Worm (Caenorhabditis elegans): ENCODE data around the gene tbcb-1.

tbcb-1 gene

ce11 chrV:13627103-13627623 is 35.2 kb downstream of the tbcb-1 start, which contains the start of gene sde-2:
Gene sde-2 (plus strand): TSS chrV:13627573.
- TF ChIP-seq ces-1 (GFP tag; optimal IDR thresholded peaks at IDR 0.05), result peak; percentile 45
- TF ChIP-seq unc-62 (GFP tag; optimal IDR thresholded peaks at IDR 0.05 in 1 of 2), result peak in 1 of 2 experiments; percentile 53
- TF ChIP-seq unc-62 (tag; optimal IDR thresholded peaks at IDR 0.05), result no peak
- TF ChIP-seq mxl-2 (GFP tag; conservative IDR thresholded peaks at IDR 0.05), result no peak
- peak; percentile 57 for TF ChIP-seq hlh-30 (tag; optimal IDR thresholded peaks at IDR 0.05; ENCODE audit: insufficient read depth)

- no peak for TF ChIP-seq nhr-77 (tag; optimal IDR thresholded peaks at IDR 0.05)
- no peak for TF ChIP-seq unc-62 (GFP tag; optimal IDR thresholded peaks at IDR 0.05 in 1 of 2)
- no peak for TF ChIP-seq unc-62 (tag; optimal IDR thresholded peaks at IDR 0.05)
- no peak for TF ChIP-seq tra-1 (GFP tag; IDR thresholded peaks at IDR 0.05)
- TF ChIP-seq jun-1 (tag; optimal IDR thresholded peaks at IDR 0.05), result no peak
- no peak for TF ChIP-seq ama-1 (optimal IDR thresholded peaks at IDR 0.05)
- TF ChIP-seq mep-1 (tag; optimal IDR thresholded peaks at IDR 0.05), result no peak
- TF ChIP-seq spr-3 (GFP tag; optimal IDR thresholded peaks at IDR 0.05), result no peak
- TF ChIP-seq F10B5.3 (tag; optimal IDR thresholded peaks at IDR 0.05), result no peak
- no peak for TF ChIP-seq aly-2 (tag; optimal IDR thresholded peaks at IDR 0.05)
- no peak for TF ChIP-seq nhr-6 (tag; optimal IDR thresholded peaks at IDR 0.05)
- no peak for TF ChIP-seq tag-97 (GFP tag; IDR thresholded peaks at IDR 0.05)
- no peak for TF ChIP-seq nhr-11 (tag; optimal IDR thresholded peaks at IDR 0.05)
- TF ChIP-seq lin-29 (GFP tag; IDR thresholded peaks at IDR 0.05), result no peak
- no peak for TF ChIP-seq attf-4 (tag; optimal IDR thresholded peaks at IDR 0.05)
These were observed 42.2 kb downstream of the tbcb-1 start, which contains the start of gene H37A05.2 for ce11 chrV:13634149-13634548. Gene H37A05.2 (minus strand): TSS chrV:13634249.

- TF ChIP-seq spr-3 (GFP tag; optimal IDR thresholded peaks at IDR 0.05) (no peak), unc-130 (GFP tag; optimal IDR thresholded peaks at IDR 0.05) (no peak), mdl-1 (tag; optimal IDR thresholded peaks at IDR 0.05) (no peak), dmd-9 (GFP tag; IDR thresholded peaks at IDR 0.05) (no peak), sdz-12 (GFP tag; optimal IDR thresholded peaks at IDR 0.05) (no peak), snpc-1.2 (GFP tag; IDR thresholded peaks at IDR 0.05) (no peak), Y5F2A.4 (GFP tag; optimal IDR thresholded peaks at IDR 0.05) (no peak), dmd-8 (GFP tag; IDR thresholded peaks at IDR 0.05) (no peak), attf-4 (tag; optimal IDR thresholded peaks at IDR 0.05) (no peak)
These were observed 44.5 kb downstream of the tbcb-1 start for ce11 chrV:13636411-13636810.

ce11 chrV:13638040-13638439 is 46.1 kb downstream of the tbcb-1 start:
- TF ChIP-seq ceh-20 (GFP tag; IDR thresholded peaks at IDR 0.05) (no peak), pqm-1 (tag; optimal IDR thresholded peaks at IDR 0.05) (peak; percentile 69), dmd-6 (GFP tag; IDR thresholded peaks at IDR 0.05) (peak; percentile 78), dve-1 (tag; optimal IDR thresholded peaks at IDR 0.05; ENCODE audit: insufficient read depth) (peak; percentile 37), pha-4 (GFP tag; IDR thresholded peaks at IDR 0.05) (no peak), pha-4 (tag; optimal IDR thresholded peaks at IDR 0.05) (no peak), hlh-11 (tag; optimal IDR thresholded peaks at IDR 0.05) (peak; percentile 9), nhr-28 (tag; optimal IDR thresholded peaks at IDR 0.05) (peak; percentile 69), daf-16 (GFP tag; optimal IDR thresholded peaks at IDR 0.05) (no peak), daf-16 (tag; optimal IDR thresholded peaks at IDR 0.05) (peak; percentile 43), dmd-8 (GFP tag; IDR thresholded peaks at IDR 0.05) (no peak)
